Fruit fly (Drosophila melanogaster): ENCODE measurements around the gene CG7483.

Gene CG7483

DNA sequence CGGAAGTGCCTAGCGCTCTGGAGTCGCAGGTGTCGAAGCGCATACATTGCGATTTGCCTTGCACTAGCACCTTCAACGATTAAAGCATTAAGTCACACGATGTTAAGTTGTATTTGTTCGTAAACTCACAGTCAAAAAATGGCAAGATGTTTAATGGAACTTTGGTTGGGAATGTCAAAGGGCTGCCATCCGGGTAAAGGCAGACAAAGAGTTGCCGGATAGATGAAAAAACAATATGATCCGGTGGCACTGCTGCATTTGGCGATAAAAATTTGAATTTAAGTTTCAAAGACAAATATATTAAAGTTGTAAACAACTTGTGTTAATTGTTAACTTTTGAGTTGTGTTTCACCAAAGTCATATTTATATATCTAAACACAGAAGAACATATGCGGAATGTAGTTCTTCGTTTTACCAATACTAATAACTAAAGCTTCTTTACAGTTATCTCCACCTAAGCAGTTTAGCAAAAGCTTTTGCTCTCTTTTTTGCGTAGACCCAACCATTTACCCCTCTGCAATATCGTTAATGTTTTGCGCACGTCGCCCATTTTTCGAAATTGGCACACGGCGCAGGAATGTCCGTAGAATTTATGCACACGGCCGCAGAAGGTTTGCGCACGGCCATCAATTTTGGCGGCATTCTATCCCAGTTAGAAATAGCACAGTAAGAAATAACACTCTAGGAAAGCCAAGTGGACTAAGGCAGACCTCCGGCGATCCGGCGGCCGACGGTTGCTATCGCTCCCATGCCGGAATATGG is 3.5 kb downstream of the CG7483 start, which contains the start of gene Coq2:
TSS of gene Coq2 (minus strand) at position 200 of the 762 bp plus-strand sequence.
- no peak for TF ChIP-seq Sin3A (optimal IDR thresholded peaks at IDR 0.05)
- TF ChIP-seq insv (optimal IDR thresholded peaks at IDR 0.05) = no peak
- TF ChIP-seq ttk (optimal IDR thresholded peaks at IDR 0.05) = no peak
- no peak for TF ChIP-seq Myc (optimal IDR thresholded peaks at IDR 0.05)
- no peak for TF ChIP-seq h (optimal IDR thresholded peaks at IDR 0.05)
- TF ChIP-seq psq (optimal IDR thresholded peaks at IDR 0.05) = no peak

DNA sequence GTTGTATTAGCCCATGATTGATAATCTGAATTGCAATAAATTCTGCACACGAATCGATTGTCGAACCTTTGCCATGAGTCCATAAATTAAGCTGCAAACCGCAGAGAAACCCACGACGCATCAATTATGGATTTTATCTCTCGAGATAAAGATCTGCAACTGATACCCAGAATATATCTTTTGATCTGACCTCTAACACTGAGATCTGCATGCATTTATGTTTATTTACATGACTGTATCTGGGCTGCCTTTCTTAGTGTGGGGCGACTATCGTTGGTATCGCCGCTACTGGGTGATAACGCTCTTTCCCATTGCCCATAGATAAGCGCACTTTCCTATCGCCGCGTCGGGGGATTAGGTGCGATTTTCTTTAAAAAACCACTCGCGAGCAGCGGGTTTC is 4.2 kb downstream of the CG7483 start, which contains the start of gene Ctr1B:
TSS of gene Ctr1B (plus strand) at position 398 of the 400 bp plus-strand sequence.
- TF ChIP-seq h (optimal IDR thresholded peaks at IDR 0.05) = no peak
- no peak for TF ChIP-seq Myc (optimal IDR thresholded peaks at IDR 0.05)
- no peak for TF ChIP-seq psq (optimal IDR thresholded peaks at IDR 0.05)
- no peak for TF ChIP-seq ttk (optimal IDR thresholded peaks at IDR 0.05)
- no peak for TF ChIP-seq Sin3A (optimal IDR thresholded peaks at IDR 0.05)
- no peak for TF ChIP-seq insv (optimal IDR thresholded peaks at IDR 0.05)

DNA sequence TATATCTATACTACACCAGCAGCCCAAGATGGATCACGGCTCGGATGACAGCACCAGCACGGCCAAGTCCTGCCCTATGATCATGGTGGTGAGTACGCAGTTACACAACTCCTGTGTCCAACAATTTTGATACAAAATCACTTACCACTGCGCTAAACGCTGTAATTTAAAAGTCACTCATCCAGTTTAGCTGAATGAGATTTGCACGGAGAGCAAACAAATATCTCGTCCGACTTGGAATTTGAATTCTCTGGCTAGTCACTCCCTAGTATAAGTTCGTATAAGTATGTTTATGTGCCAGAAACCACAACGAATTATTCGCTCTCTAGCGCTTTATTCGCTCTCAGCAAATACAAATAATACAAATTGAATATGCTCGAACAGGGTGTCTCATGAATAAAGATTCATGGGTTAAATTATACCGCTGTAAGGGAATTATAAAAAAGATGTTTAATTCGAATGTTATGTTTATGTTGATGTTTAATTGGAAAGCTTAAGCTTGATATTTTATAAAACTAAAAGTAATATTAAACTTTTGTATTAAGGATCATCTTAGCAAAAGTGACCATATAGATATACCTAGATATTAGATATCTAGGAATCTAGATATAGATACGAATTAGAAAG is 4.8 kb downstream of the CG7483 start:
- TF ChIP-seq insv (optimal IDR thresholded peaks at IDR 0.05) = no peak
- no peak for TF ChIP-seq ttk (optimal IDR thresholded peaks at IDR 0.05)
- no peak for TF ChIP-seq Myc (optimal IDR thresholded peaks at IDR 0.05)
- TF ChIP-seq h (optimal IDR thresholded peaks at IDR 0.05) = no peak

DNA sequence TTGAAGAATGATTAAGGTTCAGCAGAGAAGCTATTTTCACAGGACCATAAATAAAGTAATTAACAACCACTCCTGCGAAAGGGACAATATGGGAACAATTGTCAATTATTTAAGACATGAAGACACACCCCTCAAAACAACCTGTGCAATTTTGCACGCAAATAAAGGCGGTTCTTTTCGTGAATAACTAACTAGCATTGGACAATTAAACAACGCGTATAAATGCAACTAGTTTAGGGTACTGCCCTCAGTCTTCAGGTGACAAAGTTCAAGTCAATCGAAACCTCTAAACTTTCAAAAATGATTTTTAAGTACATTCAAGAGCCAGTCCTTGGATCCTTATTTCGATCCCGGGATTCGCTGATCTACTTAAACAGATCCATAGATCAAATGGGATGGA is 8.4 kb downstream of the CG7483 start, which contains the start of gene Or85a:
TSS of gene Or85a (plus strand) at position 301 of the 400 bp plus-strand sequence.
- no peak for TF ChIP-seq ttk (optimal IDR thresholded peaks at IDR 0.05)
- no peak for TF ChIP-seq Myc (optimal IDR thresholded peaks at IDR 0.05)
- TF ChIP-seq Sin3A (optimal IDR thresholded peaks at IDR 0.05) = no peak
- TF ChIP-seq insv (optimal IDR thresholded peaks at IDR 0.05) = no peak
- no peak for TF ChIP-seq psq (optimal IDR thresholded peaks at IDR 0.05)
- TF ChIP-seq h (optimal IDR thresholded peaks at IDR 0.05) = no peak

DNA sequence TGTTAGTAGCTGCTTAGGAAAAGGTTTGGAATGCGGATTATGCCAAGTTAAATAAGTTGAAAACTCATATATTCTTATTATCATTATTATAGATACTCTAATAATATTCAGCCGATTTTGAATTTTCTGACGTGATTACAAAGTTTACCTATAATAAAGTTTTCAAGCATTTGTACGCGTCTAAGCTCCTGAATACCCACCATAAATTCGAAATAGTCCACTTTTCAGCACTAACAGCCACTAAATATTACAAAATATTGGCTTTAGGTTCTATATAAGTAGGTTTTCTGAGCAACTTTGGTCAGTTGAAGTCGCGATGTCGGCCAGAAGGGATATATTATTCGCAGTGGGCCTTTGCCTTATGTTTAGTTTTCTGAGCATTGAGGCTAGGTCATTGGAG is 11.0 kb downstream of the CG7483 start, which contains the start of gene CG7443:
TSS of gene CG7443 (plus strand) at position 301 of the 400 bp plus-strand sequence.
- TF ChIP-seq insv (optimal IDR thresholded peaks at IDR 0.05) = no peak
- TF ChIP-seq Sin3A (optimal IDR thresholded peaks at IDR 0.05) = no peak
- TF ChIP-seq ttk (optimal IDR thresholded peaks at IDR 0.05) = no peak
- TF ChIP-seq psq (optimal IDR thresholded peaks at IDR 0.05) = no peak
- no peak for TF ChIP-seq Myc (optimal IDR thresholded peaks at IDR 0.05)
- no peak for TF ChIP-seq h (optimal IDR thresholded peaks at IDR 0.05)

DNA sequence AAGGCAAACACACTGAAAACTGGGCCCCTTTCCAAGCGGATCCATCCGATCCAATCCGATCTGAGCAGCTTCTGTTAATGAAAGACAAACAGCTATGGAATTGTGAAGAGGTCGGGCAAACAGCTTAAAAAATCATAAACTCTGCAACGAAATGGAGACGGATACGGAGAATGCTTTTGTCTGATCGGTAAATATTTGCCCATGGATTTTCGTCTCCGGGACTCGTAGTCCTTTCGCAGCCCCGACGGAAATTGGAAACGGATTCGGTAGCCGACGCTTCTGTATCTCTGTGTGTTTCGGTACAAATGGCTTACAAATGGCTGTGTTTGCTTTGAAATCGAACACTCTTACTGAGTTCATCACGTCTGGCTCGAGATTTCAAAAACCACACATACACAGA is 13.9 kb downstream of the CG7483 start:
- TF ChIP-seq insv (optimal IDR thresholded peaks at IDR 0.05) (no peak), psq (optimal IDR thresholded peaks at IDR 0.05) (no peak), h (optimal IDR thresholded peaks at IDR 0.05) (no peak), Sin3A (optimal IDR thresholded peaks at IDR 0.05) (no peak), Myc (optimal IDR thresholded peaks at IDR 0.05) (no peak), ttk (optimal IDR thresholded peaks at IDR 0.05) (no peak)

DNA sequence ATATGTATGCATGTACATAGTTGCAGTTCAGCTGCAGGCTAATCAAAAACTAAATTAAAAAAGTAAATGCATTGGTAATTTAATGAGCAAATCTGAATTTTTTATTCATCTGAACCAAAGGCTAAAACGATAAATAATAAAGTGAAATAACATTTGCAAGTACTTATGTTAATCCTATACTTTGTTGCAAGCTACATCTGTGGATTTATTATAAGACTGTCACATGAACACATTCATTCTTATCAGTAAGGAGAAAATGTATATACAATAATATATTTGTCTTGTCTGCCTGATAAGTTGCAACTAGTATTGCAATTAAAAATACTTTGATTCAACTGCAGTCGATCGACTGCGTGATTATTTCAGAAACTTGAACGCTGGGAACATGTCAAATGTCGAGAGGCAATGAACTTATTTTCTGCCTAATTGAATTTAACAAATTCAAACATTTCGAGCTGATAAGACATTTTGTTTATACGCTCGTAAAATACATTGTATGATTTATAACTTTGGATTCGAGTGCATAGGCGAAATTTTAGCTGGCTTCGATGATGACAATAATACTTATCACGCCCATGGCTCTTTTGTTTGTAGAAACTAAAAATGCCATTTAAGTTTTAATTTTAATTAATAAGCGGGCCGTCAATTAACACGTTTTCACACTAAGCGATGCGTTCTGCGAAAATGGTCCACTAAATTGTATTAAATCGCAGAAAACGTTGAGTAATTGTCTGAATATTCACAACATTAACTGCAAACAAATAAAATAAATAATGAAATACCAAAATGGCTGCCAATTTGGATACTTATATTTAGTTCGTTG is 15.2 kb downstream of the CG7483 start:
- TF ChIP-seq Sin3A (optimal IDR thresholded peaks at IDR 0.05) (no peak), Myc (optimal IDR thresholded peaks at IDR 0.05) (no peak), insv (optimal IDR thresholded peaks at IDR 0.05) (no peak), ttk (optimal IDR thresholded peaks at IDR 0.05) (no peak), h (optimal IDR thresholded peaks at IDR 0.05) (no peak), psq (optimal IDR thresholded peaks at IDR 0.05) (no peak)

DNA sequence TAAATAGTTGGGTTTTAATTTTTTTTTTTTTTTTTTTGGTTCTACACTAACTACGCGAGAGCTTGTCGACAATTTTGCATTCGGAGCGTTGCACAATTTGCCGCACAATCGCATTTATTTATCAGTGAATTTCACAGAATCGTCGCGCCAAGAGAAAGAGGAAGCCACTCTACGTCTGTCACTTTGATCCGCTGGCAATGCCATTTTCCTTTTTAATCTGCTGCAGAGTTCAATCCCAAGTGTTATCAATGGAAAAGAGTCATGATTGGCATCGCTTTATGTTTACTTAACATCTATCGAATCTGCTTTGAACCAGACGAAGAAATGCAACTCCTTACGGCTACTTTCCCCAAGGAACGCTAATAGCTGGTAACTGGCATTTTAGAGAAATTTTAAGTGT is 16.6 kb downstream of the CG7483 start:
- TF ChIP-seq Myc (optimal IDR thresholded peaks at IDR 0.05) = no peak

DNA sequence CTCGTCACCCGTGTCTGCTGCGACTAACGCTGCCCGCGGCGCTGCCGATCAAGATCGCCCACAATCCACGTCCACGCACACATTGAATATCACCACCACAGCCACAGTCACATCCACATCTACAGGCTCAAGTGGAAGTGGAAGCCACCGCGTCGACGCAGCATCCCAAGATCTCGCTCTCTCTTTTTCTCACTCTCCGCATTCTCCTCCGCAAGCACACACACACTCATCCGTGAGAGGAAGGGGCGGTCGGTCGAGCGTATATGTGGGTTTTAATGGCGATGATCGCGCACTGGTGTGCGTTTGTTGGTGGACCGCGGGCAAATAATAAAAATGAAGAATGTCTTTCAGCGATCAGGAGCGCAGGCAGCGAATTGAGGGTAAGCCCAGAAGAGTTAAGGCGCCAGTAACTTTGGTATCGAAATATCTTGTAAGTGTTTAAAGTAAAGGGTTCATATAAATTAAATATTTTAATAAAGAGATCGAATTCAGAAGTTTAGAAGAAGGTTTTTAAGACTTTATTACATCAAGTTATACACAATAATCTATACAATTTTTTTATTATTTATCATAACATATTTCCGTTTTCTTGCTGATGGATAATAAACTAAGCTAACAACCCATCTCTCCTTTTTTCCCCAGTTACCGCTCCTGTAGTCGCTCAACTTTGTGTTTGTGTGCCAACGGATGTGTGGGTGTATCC is 20.9 kb downstream of the CG7483 start, which contains the start of gene Poxm:
TSS of gene Poxm (minus strand) at position 25 of the 703 bp plus-strand sequence.
- TF ChIP-seq ttk (optimal IDR thresholded peaks at IDR 0.05) (no peak), h (optimal IDR thresholded peaks at IDR 0.05) (no peak)

DNA sequence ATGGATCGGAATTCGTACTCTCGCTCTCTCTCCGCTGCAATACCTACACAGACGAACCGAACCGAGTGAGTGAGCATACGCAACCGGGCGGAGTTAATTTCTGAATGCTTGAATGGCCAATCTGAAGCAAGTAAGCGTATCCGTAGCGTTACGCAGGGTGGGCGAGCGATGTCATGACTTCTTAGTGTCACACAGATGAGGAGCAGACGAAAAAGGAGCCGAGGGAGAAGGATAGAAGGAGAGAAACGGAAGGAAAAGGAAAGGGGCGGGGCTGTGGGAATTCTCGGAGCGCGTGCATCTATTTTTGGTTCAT is 21.4 kb downstream of the CG7483 start:
- TF ChIP-seq insv (optimal IDR thresholded peaks at IDR 0.05) (no peak), Sin3A (optimal IDR thresholded peaks at IDR 0.05) (no peak), ttk (optimal IDR thresholded peaks at IDR 0.05) (no peak), psq (optimal IDR thresholded peaks at IDR 0.05) (no peak), h (optimal IDR thresholded peaks at IDR 0.05) (no peak), Myc (optimal IDR thresholded peaks at IDR 0.05) (no peak)

DNA sequence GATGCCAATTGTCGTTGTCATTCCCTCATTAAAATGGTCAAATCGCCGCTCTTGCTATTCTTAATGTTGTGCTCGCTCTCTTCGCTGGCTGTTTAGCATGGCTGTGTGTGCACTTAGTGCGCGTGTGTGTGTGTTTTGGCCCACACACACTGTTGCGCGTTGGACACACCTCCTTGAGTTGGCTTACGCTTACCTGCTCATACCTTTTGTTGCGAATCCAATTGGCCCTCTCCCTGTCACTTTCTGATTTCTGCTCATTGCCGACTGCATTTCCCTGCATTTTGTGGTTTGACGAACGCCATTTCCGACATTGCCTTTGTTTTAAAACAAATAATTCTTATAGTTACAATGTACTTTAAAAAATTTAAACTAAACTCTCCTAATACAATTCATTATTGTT is 22.0 kb downstream of the CG7483 start:
- TF ChIP-seq h (optimal IDR thresholded peaks at IDR 0.05) (no peak), psq (optimal IDR thresholded peaks at IDR 0.05) (no peak), insv (optimal IDR thresholded peaks at IDR 0.05) (no peak), Myc (optimal IDR thresholded peaks at IDR 0.05) (no peak), Sin3A (optimal IDR thresholded peaks at IDR 0.05) (no peak), ttk (optimal IDR thresholded peaks at IDR 0.05) (no peak)

Data from Kc167 (cell line).